Worm (Caenorhabditis elegans) whole organism, L1 larva: ENCODE results near the gene rpl-23.

Source experiments
- C04F5.9 ChIP-seq: sonication (generic microtip); optimal IDR thresholded peaks from 2 replicates; lab custom pipeline; 2016; ENCODE audit warnings: missing genetic modification characterization, missing compliant biosample characterization
- C16A3.4 ChIP-seq: fragments of 150-350 bp; optimal IDR thresholded peaks from 2 replicates; lab custom pipeline; 2014; ENCODE audit warnings: missing biosample characterization, missing genetic modification characterization
- C34B4.2 ChIP-seq: sonication (generic microtip); optimal IDR thresholded peaks from 2 replicates; lab custom pipeline; 2017; ENCODE audit warnings: mild to moderate bottlenecking, missing genetic modification characterization, missing compliant biosample characterization
- F16B12.6 ChIP-seq: fragments of 150-350 bp; optimal IDR thresholded peaks from 2 replicates; lab custom pipeline; 2014; ENCODE audit warnings: missing biosample characterization, missing genetic modification characterization
- Y116A8C.19 ChIP-seq: sonication (generic microtip); optimal IDR thresholded peaks from 2 replicates; lab custom pipeline; 2016; ENCODE audit warnings: missing compliant biosample characterization, missing genetic modification characterization, borderline replicate concordance
- blmp-1 ChIP-seq: fragments of 150-350 bp; optimal IDR thresholded peaks from 2 replicates; lab custom pipeline; 2014; ENCODE audit warnings: missing biosample characterization, missing genetic modification characterization
- ceh-63 ChIP-seq: fragments of 200-800 bp; sonication (Bioruptor generic); optimal IDR thresholded peaks from 2 replicates; lab custom pipeline; 2018; ENCODE audit warnings: mild to moderate bottlenecking, missing genetic modification characterization, missing compliant biosample characterization
- ceh-8 ChIP-seq: fragments of 200-800 bp; sonication (Bioruptor generic); optimal IDR thresholded peaks from 2 replicates; lab custom pipeline; 2018; ENCODE audit warnings: mild to moderate bottlenecking, missing genetic modification characterization, moderate library complexity, missing compliant biosample characterization
- ceh-82 ChIP-seq, 3 experiments: fragments of 150-350 bp in 1 of 3; sonication (generic microtip) in 2 of 3; optimal IDR thresholded peaks; 2 replicates each; lab custom pipeline; 2014 to 2017; ENCODE audit warnings: missing biosample characterization in 3 of 3, missing genetic modification characterization in 3 of 3
- ceh-90 ChIP-seq: sonication (generic microtip); optimal IDR thresholded peaks from 2 replicates; lab custom pipeline; 2016; ENCODE audit warnings: missing genetic modification characterization, missing compliant biosample characterization
- ces-1 ChIP-seq: fragments of 150-350 bp; optimal IDR thresholded peaks from 2 replicates; lab custom pipeline; 2014; ENCODE audit warnings: missing biosample characterization, missing genetic modification reagents, missing genetic modification characterization
- dpl-1 ChIP-seq, 3 experiments: fragments of 150-350 bp in 2 of 3; sonication (generic microtip) in 1 of 3; optimal IDR thresholded peaks; 2 replicates each; lab custom pipeline; 2014 to 2017; ENCODE audit warnings: missing biosample characterization in 3 of 3, missing genetic modification characterization in 3 of 3, missing genetic modification reagents in 3 of 3
- egl-13 ChIP-seq: sonication (generic microtip); optimal IDR thresholded peaks from 2 replicates; lab custom pipeline; 2016; ENCODE audit warnings: missing genotype, missing genetic modification reagents, missing genetic modification characterization, missing compliant biosample characterization
- egl-27 ChIP-seq, 2 experiments: fragments of 150-350 bp in 1 of 2; sonication (generic microtip); optimal IDR thresholded peaks; 3 replicates each; lab custom pipeline; 2017 to 2018; ENCODE audit warnings: missing biosample characterization in 2 of 2, missing genetic modification characterization in 2 of 2, missing genetic modification reagents in 2 of 2
- elt-2 ChIP-seq: sonication (generic microtip); optimal IDR thresholded peaks from 2 replicates; lab custom pipeline; 2016; ENCODE audit warnings: missing genetic modification characterization, mild to moderate bottlenecking, inconsistent platforms, missing compliant biosample characterization, missing genetic modification reagents
- elt-3 ChIP-seq, 6 experiments: fragments of 150-350 bp in 1 of 6; sonication (generic microtip); optimal IDR thresholded peaks; 2 replicates each; lab custom pipeline; 2017 to 2018; ENCODE audit warnings: missing biosample characterization in 6 of 6, missing genetic modification characterization in 6 of 6, inconsistent platforms in 1 of 6
- ets-5 ChIP-seq: fragments of 200-800 bp; sonication (Bioruptor generic); IDR thresholded peaks from 2 replicates; pipeline ENCODE4 v1.3.6; 2022; ENCODE audit warnings: missing genetic modification characterization, missing compliant biosample characterization
- fkh-4 ChIP-seq: sonication (generic microtip); optimal IDR thresholded peaks from 2 replicates; lab custom pipeline; 2016; ENCODE audit warnings: missing compliant biosample characterization, missing genetic modification characterization, borderline replicate concordance
- fkh-8 ChIP-seq: sonication (generic microtip); optimal IDR thresholded peaks from 2 replicates; lab custom pipeline; 2016; ENCODE audit warnings: mild to moderate bottlenecking, missing genetic modification characterization, missing compliant biosample characterization
- hlh-17 ChIP-seq: fragments of 200-800 bp; sonication (Bioruptor generic); optimal IDR thresholded peaks from 2 replicates; lab custom pipeline; 2018; ENCODE audit warnings: missing genetic modification characterization, mild to moderate bottlenecking, missing compliant biosample characterization, moderate library complexity, borderline replicate concordance
- irx-1 ChIP-seq: sonication (generic microtip); optimal IDR thresholded peaks from 2 replicates; lab custom pipeline; 2016; ENCODE audit warnings: missing genetic modification characterization, missing compliant biosample characterization
- jun-1 ChIP-seq: fragments of 150-350 bp; optimal IDR thresholded peaks from 2 replicates; lab custom pipeline; 2014; ENCODE audit warnings: missing biosample characterization, missing genetic modification reagents, missing genetic modification characterization
- lin-13 ChIP-seq: fragments of 150-350 bp; optimal IDR thresholded peaks from 2 replicates; lab custom pipeline; 2014; ENCODE audit warnings: missing biosample characterization, missing genetic modification reagents, missing genetic modification characterization
- lin-14 ChIP-seq: fragments of 200-800 bp; sonication (Bioruptor generic); optimal IDR thresholded peaks from 2 replicates; lab custom pipeline; 2018; ENCODE audit warnings: mild to moderate bottlenecking, missing genetic modification characterization, moderate library complexity, missing compliant biosample characterization
- lin-15B ChIP-seq: fragments of 150-350 bp; sonication (generic microtip); optimal IDR thresholded peaks from 3 replicates; lab custom pipeline; 2014; ENCODE audit warnings: missing biosample characterization, missing genetic modification characterization
- lin-35 ChIP-seq, 2 experiments: fragments of 150-350 bp; optimal IDR thresholded peaks; 2 replicates each; lab custom pipeline; 2014; ENCODE audit warnings: missing biosample characterization in 2 of 2, missing genetic modification characterization in 2 of 2, missing genetic modification reagents in 2 of 2
- lin-39 ChIP-seq: fragments of 150-350 bp; optimal IDR thresholded peaks from 2 replicates; lab custom pipeline; 2014; ENCODE audit warnings: missing biosample characterization, missing genetic modification reagents, missing genetic modification characterization
- lir-3 ChIP-seq: sonication (generic microtip); optimal IDR thresholded peaks from 2 replicates; lab custom pipeline; 2016; ENCODE audit warnings: mild to moderate bottlenecking, missing genetic modification characterization, moderate library complexity, missing compliant biosample characterization; ENCODE audit not compliant: poor library complexity
- mdl-1 ChIP-seq, 2 experiments: fragments of 150-350 bp; optimal IDR thresholded peaks; 2 replicates each; lab custom pipeline; 2014 to 2017; ENCODE audit warnings: missing biosample characterization in 2 of 2, missing genetic modification characterization in 2 of 2, inconsistent platforms in 1 of 2
- mef-2 ChIP-seq: fragments of 150-350 bp; optimal IDR thresholded peaks from 2 replicates; lab custom pipeline; 2014; ENCODE audit warnings: missing biosample characterization, missing genetic modification characterization
- nhr-12 ChIP-seq: sonication (generic microtip); optimal IDR thresholded peaks from 2 replicates; lab custom pipeline; 2017; ENCODE audit warnings: missing biosample characterization, missing genetic modification characterization
- nhr-20 ChIP-seq: sonication (generic microtip); optimal IDR thresholded peaks from 2 replicates; lab custom pipeline; 2016; ENCODE audit warnings: mild to moderate bottlenecking, missing genetic modification characterization, missing compliant biosample characterization
- nhr-71 ChIP-seq: sonication (generic microtip); optimal IDR thresholded peaks from 2 replicates; lab custom pipeline; 2016; ENCODE audit warnings: mild to moderate bottlenecking, missing genetic modification characterization, moderate library complexity, missing compliant biosample characterization
- nhr-76 ChIP-seq: sonication (generic microtip); optimal IDR thresholded peaks from 2 replicates; lab custom pipeline; 2017; ENCODE audit warnings: missing biosample characterization, missing genetic modification characterization
- nhr-77 ChIP-seq: fragments of 150-350 bp; optimal IDR thresholded peaks from 2 replicates; lab custom pipeline; 2014; ENCODE audit warnings: missing biosample characterization, missing genetic modification characterization
- nhr-90 ChIP-seq: sonication (generic microtip); optimal IDR thresholded peaks from 2 replicates; lab custom pipeline; 2016; ENCODE audit warnings: mild to moderate bottlenecking, missing genetic modification characterization, missing compliant biosample characterization; ENCODE audit not compliant: poor library complexity
- pax-3 ChIP-seq: fragments of 200-800 bp; sonication (Bioruptor generic); optimal IDR thresholded peaks from 2 replicates; lab custom pipeline; 2018; ENCODE audit warnings: mild to moderate bottlenecking, missing genetic modification characterization, moderate library complexity, missing compliant biosample characterization
- rnt-1 ChIP-seq: sonication (generic microtip); optimal IDR thresholded peaks from 2 replicates; lab custom pipeline; 2016; ENCODE audit warnings: mild to moderate bottlenecking, missing genetic modification characterization, moderate library complexity, missing compliant biosample characterization
- skn-1 ChIP-seq: fragments of 150-350 bp; optimal IDR thresholded peaks from 2 replicates; lab custom pipeline; 2014; ENCODE audit warnings: missing biosample characterization, missing genetic modification characterization
- sptf-1 ChIP-seq: fragments of 150-350 bp; optimal IDR thresholded peaks from 2 replicates; lab custom pipeline; 2014; ENCODE audit warnings: missing biosample characterization, missing genetic modification characterization
- sup-37 ChIP-seq: fragments of 200-800 bp; sonication (Bioruptor generic); optimal IDR thresholded peaks from 2 replicates; lab custom pipeline; 2018; ENCODE audit warnings: mild to moderate bottlenecking, missing genetic modification characterization, missing compliant biosample characterization
- unc-130 ChIP-seq: fragments of 150-350 bp; optimal IDR thresholded peaks from 2 replicates; lab custom pipeline; 2017; ENCODE audit warnings: missing biosample characterization, missing genetic modification characterization, inconsistent platforms
- unc-30 ChIP-seq: sonication (generic microtip); optimal IDR thresholded peaks from 2 replicates; lab custom pipeline; 2017; ENCODE audit warnings: missing biosample characterization, missing genetic modification characterization
- unc-62 ChIP-seq: fragments of 150-350 bp; optimal IDR thresholded peaks from 2 replicates; lab custom pipeline; 2014; ENCODE audit warnings: missing biosample characterization, missing genetic modification reagents, missing genetic modification characterization
- vab-15 ChIP-seq: sonication (generic microtip); optimal IDR thresholded peaks from 2 replicates; lab custom pipeline; 2017; ENCODE audit warnings: missing genotype, mild to moderate bottlenecking, missing genetic modification characterization, missing compliant biosample characterization
- xbp-1 ChIP-seq: sonication (generic microtip); optimal IDR thresholded peaks from 2 replicates; lab custom pipeline; 2016; ENCODE audit warnings: missing genetic modification characterization, missing compliant biosample characterization
- zip-4 ChIP-seq: fragments of 200-800 bp; sonication (Bioruptor generic); optimal IDR thresholded peaks from 2 replicates; lab custom pipeline; 2018; ENCODE audit warnings: mild to moderate bottlenecking, missing genetic modification characterization, moderate library complexity, missing compliant biosample characterization
- ztf-11 ChIP-seq, 2 experiments: sonication (generic microtip); optimal IDR thresholded peaks; 2 replicates each; lab custom pipeline; 2016 to 2017; ENCODE audit warnings: missing genetic modification characterization in 2 of 2, missing biosample characterization in 1 of 2, missing compliant biosample characterization in 1 of 2
- ztf-4 ChIP-seq: fragments of 150-350 bp; optimal IDR thresholded peaks from 2 replicates; lab custom pipeline; 2014; ENCODE audit warnings: missing biosample characterization, missing genetic modification characterization

rpl-23 gene

DNA sequence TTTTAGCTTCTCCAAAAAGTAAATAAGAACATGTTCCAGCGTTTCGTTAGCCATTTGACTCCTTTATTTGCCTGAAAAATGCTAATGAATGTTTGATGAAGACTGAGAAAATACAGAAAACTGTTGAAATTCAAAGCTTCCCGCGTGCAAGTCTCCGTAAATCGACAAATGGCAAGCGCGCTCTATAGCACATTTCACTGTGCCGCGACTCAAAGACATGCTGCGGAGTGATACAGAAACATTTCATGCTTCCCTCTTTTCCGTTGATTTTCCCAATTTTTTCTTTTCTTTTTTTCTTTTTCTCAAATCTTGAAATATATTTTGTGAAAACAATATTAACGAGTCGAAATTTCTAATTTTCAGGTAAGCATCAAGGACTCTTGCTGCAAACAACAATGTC is 27.0 kb downstream of the rpl-23 start, which contains the start of the genes ska-3 and rps-12 (continued):
- TF ChIP-seq nhr-20 (tag; lab: Kevin White, UChicago) (peak; percentile 99), egl-27 (tag; optimal IDR thresholded peaks at IDR 0.05; lab: Kevin White, UChicago) (peak; percentile 90 to 92), vab-15 (tag; lab: Kevin White, UChicago) (peak; percentile 96), unc-62 (GFP tag; lab: Kevin White, UChicago) (peak; percentile 79), blmp-1 (tag; lab: Kevin White, UChicago) (peak; percentile 92), unc-130 (tag; lab: Kevin White, UChicago) (peak; percentile 100), irx-1 (tag; lab: Kevin White, UChicago) (peak; percentile 96), lin-39 (tag; lab: Kevin White, UChicago) (peak; percentile 97), ceh-63 (GFP tag; lab: Kevin White, UChicago) (peak; percentile 83), sptf-1 (tag; lab: Kevin White, UChicago) (no peak), Y116A8C.19 (peak; percentile 14), zip-4 (GFP tag; lab: Kevin White, UChicago) (peak; percentile 94), ets-5 (no peak), lin-14 (peak; percentile 98), C16A3.4 (peak; percentile 100), nhr-76 (tag; lab: Kevin White, UChicago) (peak; percentile 82), nhr-77 (tag; lab: Kevin White, UChicago) (peak; percentile 99), hlh-17 (GFP tag; lab: Kevin White, UChicago) (no peak), fkh-8 (peak; percentile 99), ztf-11 (tag; optimal IDR thresholded peaks at IDR 0.05; lab: Kevin White, UChicago) (peak; percentile 29 to 93), mef-2 (tag; lab: Kevin White, UChicago) (peak; percentile 94), ceh-90 (peak; percentile 69), ceh-8 (peak; percentile 97), pax-3 (tag; lab: Kevin White, UChicago) (peak; percentile 94), dpl-1 (GFP tag; optimal IDR thresholded peaks at IDR 0.05; lab: Kevin White, UChicago) (peak; percentile 97 to 99 (median 98)), xbp-1 (tag; lab: Kevin White, UChicago) (peak; percentile 99), elt-3 (tag; optimal IDR thresholded peaks at IDR 0.05; lab: Kevin White, UChicago) (peak; percentile 96 to 100 (median 99)), nhr-71 (tag; lab: Kevin White, UChicago) (peak; percentile 99), jun-1 (peak; percentile 98), lir-3 (peak; percentile 93), sup-37 (GFP tag; lab: Kevin White, UChicago) (peak; percentile 93), unc-30 (tag; lab: Kevin White, UChicago) (peak; percentile 33), ces-1 (GFP tag; lab: Kevin White, UChicago) (no peak), skn-1 (peak; percentile 98), ceh-82 (tag; optimal IDR thresholded peaks at IDR 0.05; lab: Kevin White, UChicago) (peak; percentile 99 to 100 (median 100)), lin-35 (GFP tag; optimal IDR thresholded peaks at IDR 0.05; lab: Kevin White, UChicago) (peak; percentile 98 to 100), nhr-90 (tag; lab: Kevin White, UChicago) (peak; percentile 99), ztf-4 (peak; percentile 98), egl-13 (peak; percentile 96), mdl-1 (tag; optimal IDR thresholded peaks at IDR 0.05; lab: Kevin White, UChicago) (peak; percentile 54 to 99), lin-13 (GFP tag; lab: Kevin White, UChicago) (peak; percentile 99), nhr-12 (peak; percentile 58), rnt-1 (tag; lab: Kevin White, UChicago) (peak; percentile 99), elt-2 (tag; lab: Kevin White, UChicago) (peak; percentile 91), C04F5.9 (tag; lab: Kevin White, UChicago) (peak; percentile 96), fkh-4 (peak; percentile 92), C34B4.2 (peak; percentile 88), lin-15B (tag; lab: Kevin White, UChicago) (peak; percentile 100), F16B12.6 (tag; lab: Kevin White, UChicago) (peak; percentile 76)
